Fruit fly (Drosophila melanogaster): ENCODE results near the gene Rsod.

Rsod gene

dm6 chr3R:30191462-30191874 lies 20.5 kb upstream of the Rsod start (continued):
- TF ChIP-seq ara (GFP tag; IDR thresholded peaks at IDR 0.05) (no peak), CG4360 (GFP tag; IDR thresholded peaks at IDR 0.05) (no peak), CG12942 (GFP tag; optimal IDR thresholded peaks at IDR 0.05) (no peak), sim (GFP tag; IDR thresholded peaks at IDR 0.05) (no peak), dmrt11E (tag; optimal IDR thresholded peaks at IDR 0.05) (no peak), CG15514 (GFP tag; optimal IDR thresholded peaks at IDR 0.05) (no peak), rib (GFP tag; IDR thresholded peaks at IDR 0.05) (no peak), CG31224 (GFP tag; IDR thresholded peaks at IDR 0.05) (0 out of 2 replicates have a peak, but pooled peaks have one; percentile 36), Gsc (GFP tag; IDR thresholded peaks at IDR 0.05) (no peak), Usf (GFP tag; optimal IDR thresholded peaks at IDR 0.05) (peak; percentile 7), HHEX (GFP tag; optimal IDR thresholded peaks at IDR 0.05) (no peak), Jarid2 (GFP tag; optimal IDR thresholded peaks at IDR 0.05) (no peak), CG42726 (GFP tag; IDR thresholded peaks at IDR 0.05; ENCODE audit: partially characterized antibody) (no peak), CG10654 (GFP tag; optimal IDR thresholded peaks at IDR 0.05) (no peak), mirr (GFP tag; optimal IDR thresholded peaks at IDR 0.05) (no peak), Adf1 (GFP tag; IDR thresholded peaks at IDR 0.05) (no peak), mam (GFP tag; optimal IDR thresholded peaks at IDR 0.05) (peak; percentile 39), sens (GFP tag) (peak; percentile 94), ase (GFP tag; IDR thresholded peaks at IDR 0.05) (no peak), CG3163 (GFP tag; optimal IDR thresholded peaks at IDR 0.05) (no peak), Hr51 (GFP tag; optimal IDR thresholded peaks at IDR 0.05) (peak in 1 of 2 experiments; percentile 65), cg (GFP tag; optimal IDR thresholded peaks at IDR 0.05) (no peak), CG18599 (GFP tag; optimal IDR thresholded peaks at IDR 0.05) (no peak), knrl (GFP tag; IDR thresholded peaks at IDR 0.05; ENCODE audit: partially characterized antibody) (no peak), so (GFP tag; IDR thresholded peaks at IDR 0.05) (no peak), ash1 (GFP tag; optimal IDR thresholded peaks at IDR 0.05) (no peak), CG4282 (GFP tag; optimal IDR thresholded peaks at IDR 0.05) (no peak), mld (GFP tag; IDR thresholded peaks at IDR 0.05; ENCODE audit: partially characterized antibody) (no peak), dimm (GFP tag; IDR thresholded peaks at IDR 0.05) (no peak), CG18476 (GFP tag; optimal IDR thresholded peaks at IDR 0.05) (no peak), dysf (GFP tag; IDR thresholded peaks at IDR 0.05) (peak; percentile 70), scrt (GFP tag; optimal IDR thresholded peaks at IDR 0.05) (no peak), CG2120 (GFP tag; optimal IDR thresholded peaks at IDR 0.05) (peak; percentile 48), crc (GFP tag; optimal IDR thresholded peaks at IDR 0.05) (no peak), gfzf (GFP tag; optimal IDR thresholded peaks at IDR 0.05) (no peak), B-H1 (GFP tag; IDR thresholded peaks at IDR 0.05) (no peak), pan (optimal IDR thresholded peaks at IDR 0.05) (no peak), pan (GFP tag; optimal IDR thresholded peaks at IDR 0.05 in 1 of 2, IDR thresholded peaks at IDR 0.05 in 1 of 2) (no peak), CG7963 (GFP tag; IDR thresholded peaks at IDR 0.05; ENCODE audit: partially characterized antibody) (no peak), CG18619 (GFP tag; optimal IDR thresholded peaks at IDR 0.05) (peak; percentile 60), Ptx1 (GFP tag; IDR thresholded peaks at IDR 0.05) (peak; percentile 43; the same call in 1 of the 2 replicates), ro (GFP tag; IDR thresholded peaks at IDR 0.05) (no peak), CG6254 (GFP tag; optimal IDR thresholded peaks at IDR 0.05) (no peak), CG8765 (GFP tag; IDR thresholded peaks at IDR 0.05) (no peak), CG17568 (GFP tag; optimal IDR thresholded peaks at IDR 0.05) (no peak), CG30431 (GFP tag; optimal IDR thresholded peaks at IDR 0.05) (peak; percentile 23), CG9797 (GFP tag; optimal IDR thresholded peaks at IDR 0.05) (no peak), CG9437 (GFP tag; optimal IDR thresholded peaks at IDR 0.05) (peak; percentile 57), bsh (GFP tag; optimal IDR thresholded peaks at IDR 0.05) (peak in 1 of 2 experiments; percentile 27), CG14050 (GFP tag; IDR thresholded peaks at IDR 0.05) (no peak), da (GFP tag; optimal IDR thresholded peaks at IDR 0.05) (no peak), zen (tag; optimal IDR thresholded peaks at IDR 0.05) (no peak)

Measured in whole organism, embryonic.